Worm (Caenorhabditis elegans): ENCODE measurements around the gene R09H10.5.

- no peak for TF ChIP-seq nhr-232 (tag; optimal IDR thresholded peaks at IDR 0.05)
- TF ChIP-seq C08G9.2 (tag; optimal IDR thresholded peaks at IDR 0.05): no peak
- no peak for TF ChIP-seq T23F11.4 (GFP tag; optimal IDR thresholded peaks at IDR 0.05)
- no peak for TF ChIP-seq pha-4 (tag; optimal IDR thresholded peaks at IDR 0.05)
- no peak for TF ChIP-seq ama-1 (optimal IDR thresholded peaks at IDR 0.05)
- TF ChIP-seq sox-2 (GFP tag; IDR thresholded peaks at IDR 0.05): no peak
- no peak for TF ChIP-seq fkh-10 (GFP tag; optimal IDR thresholded peaks at IDR 0.05)
- TF ChIP-seq nhr-11 (tag; optimal IDR thresholded peaks at IDR 0.05): no peak
Observed at ce11 chrIV:10614918-10615477, 13.6 kb downstream of the R09H10.5 start, which contains the start of gene ptr-14.
